Fruit fly (Drosophila melanogaster) whole organism, embryonic: ENCODE results near the gene AsnRS.

Experiments used
- CG13296 ChIP-seq: fragments of 200-800 bp; sonication (Bioruptor generic); optimal IDR thresholded peaks from 3 replicates; lab custom pipeline; 2018; ENCODE audit warnings: missing biosample characterization, mild to moderate bottlenecking, missing genetic modification characterization
- CG18599 ChIP-seq: fragments of 200-800 bp; sonication (Bioruptor generic); optimal IDR thresholded peaks from 3 replicates; lab custom pipeline; 2017; ENCODE audit warnings: missing biosample characterization, missing genetic modification characterization, mild to moderate bottlenecking, moderate library complexity, missing genetic modification reagents
- CG3281 ChIP-seq: fragments of 200-800 bp; sonication (Bioruptor generic); optimal IDR thresholded peaks from 3 replicates; lab custom pipeline; 2017; ENCODE audit warnings: missing biosample characterization, mild to moderate bottlenecking, missing genetic modification characterization
- CG8359 ChIP-seq: fragments of 200-800 bp; sonication (Bioruptor generic); optimal IDR thresholded peaks from 2 replicates; lab custom pipeline; 2017; ENCODE audit warnings: missing biosample characterization, mild to moderate bottlenecking, missing genetic modification characterization, borderline replicate concordance
- Hr39 ChIP-seq: fragments of >200 bp; optimal IDR thresholded peaks from 2 replicates; lab custom pipeline; 2017
- Med ChIP-seq: fragments of 200-800 bp; sonication (Bioruptor generic); peaks from one replicate; lab custom pipeline; 2016; ENCODE audit warnings: missing biosample characterization, missing genetic modification characterization, mild to moderate bottlenecking, inconsistent platforms, moderate library complexity
- twi ChIP-seq: fragments of 200-800 bp; optimal IDR thresholded peaks from 2 replicates; lab custom pipeline; 2019; ENCODE audit warnings: missing biosample characterization, mild to moderate bottlenecking, missing genetic modification characterization, moderate library complexity

DNA sequence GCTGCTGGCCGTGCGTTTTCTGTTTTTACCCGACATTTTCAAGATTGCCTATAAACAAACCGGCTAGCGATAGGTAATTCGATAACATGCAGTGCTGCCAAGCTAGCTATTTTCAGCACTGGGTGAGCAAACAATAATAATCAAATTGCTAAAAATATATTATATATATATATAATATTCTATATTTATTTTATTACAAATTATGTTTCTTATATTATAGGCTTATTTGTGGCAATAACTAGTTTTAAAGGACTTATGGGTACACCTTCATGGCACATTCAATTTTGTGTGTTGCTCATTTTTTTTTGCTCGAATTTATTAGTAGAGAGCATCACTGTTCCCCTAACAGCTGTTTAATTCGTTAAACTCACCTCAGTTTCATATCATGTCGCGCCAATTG, 4.9 kb downstream of the AsnRS start:
- peak; percentile 34 for TF ChIP-seq Med (GFP tag; lab: Kevin White, UChicago)
- TF ChIP-seq CG3281 (GFP tag; lab: Kevin White, UChicago): peak; percentile 63
- TF ChIP-seq CG18599 (GFP tag; lab: Kevin White, UChicago): peak; percentile 74
- TF ChIP-seq Hr39 (lab: Kevin White, UChicago): no peak
- peak; percentile 23 for TF ChIP-seq CG8359 (GFP tag; lab: Kevin White, UChicago)
- TF ChIP-seq twi (tag; lab: Kevin White, UChicago): peak; percentile 56
- peak; percentile 78 for TF ChIP-seq CG13296 (GFP tag; lab: Kevin White, UChicago)
